Worm (Caenorhabditis elegans) whole organism, early embryonic: ENCODE measurements around the gene yif-1.

Source experiments
- B0310.2 ChIP-seq: sonication (generic microtip); optimal IDR thresholded peaks from 2 replicates; lab custom pipeline; 2016; ENCODE audit warnings: mild to moderate bottlenecking, missing genetic modification characterization, missing compliant biosample characterization
- F13C5.2 ChIP-seq: sonication (generic microtip); optimal IDR thresholded peaks from 2 replicates; lab custom pipeline; 2017; ENCODE audit warnings: mild to moderate bottlenecking, missing genetic modification characterization, inconsistent platforms, missing compliant biosample characterization
- ama-1 ChIP-seq: fragments of 150-350 bp; optimal IDR thresholded peaks from 2 replicates; lab custom pipeline; 2014
- ceh-13 ChIP-seq: fragments of 200-800 bp; sonication (Bioruptor generic); optimal IDR thresholded peaks from 2 replicates; lab custom pipeline; 2018; ENCODE audit warnings: mild to moderate bottlenecking, missing genetic modification characterization, missing compliant biosample characterization
- ceh-36 ChIP-seq: sonication (generic microtip); optimal IDR thresholded peaks from 2 replicates; lab custom pipeline; 2016; ENCODE audit warnings: missing genetic modification characterization, inconsistent platforms, missing compliant biosample characterization
- ets-7 ChIP-seq: sonication (generic microtip); optimal IDR thresholded peaks from 2 replicates; lab custom pipeline; 2016; ENCODE audit warnings: missing genotype, missing genetic modification characterization, missing compliant biosample characterization
- flt-1 ChIP-seq: fragments of 200-800 bp; sonication (Bioruptor generic); IDR thresholded peaks from 2 replicates; pipeline ENCODE4 v1.3.6; 2022; ENCODE audit warnings: missing genetic modification characterization, missing compliant biosample characterization
- pes-1 ChIP-seq: fragments of 200-800 bp; sonication (Bioruptor generic); IDR thresholded peaks from 2 replicates; pipeline ENCODE4 v1.3.6; 2022; ENCODE audit warnings: missing genetic modification reagents, missing genetic modification characterization, missing compliant biosample characterization

DNA sequence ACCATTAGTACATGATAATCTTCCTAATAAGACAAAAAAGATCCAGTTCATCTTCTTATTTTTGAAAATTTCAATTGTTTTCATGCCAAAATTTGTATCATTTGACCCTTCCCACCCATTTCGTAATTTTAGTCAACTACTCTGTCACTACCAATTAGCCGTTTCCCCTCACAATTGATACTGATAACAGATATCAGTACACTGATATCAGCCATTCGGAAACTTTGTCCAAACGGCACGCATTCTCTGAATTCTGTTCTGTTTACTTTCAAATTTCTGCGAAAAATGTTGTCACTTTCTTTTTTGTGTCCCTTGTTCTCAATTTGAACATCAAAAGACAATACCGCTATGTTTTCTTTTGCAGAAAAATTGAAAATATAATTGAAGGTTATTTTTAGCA, 42.1 kb downstream of the yif-1 start:
- no peak for TF ChIP-seq ceh-13
- TF ChIP-seq flt-1 = no peak
- TF ChIP-seq ama-1 (lab: Kevin White, UChicago) = no peak
- TF ChIP-seq B0310.2 = no peak
- no peak for TF ChIP-seq pes-1 (GFP tag; lab: Robert Waterston, UW)
- TF ChIP-seq ets-7 (tag; lab: Kevin White, UChicago) = no peak
- no peak for TF ChIP-seq ceh-36 (tag; lab: Kevin White, UChicago)
- TF ChIP-seq F13C5.2 (tag; lab: Kevin White, UChicago) = no peak
